Worm (Caenorhabditis elegans): ENCODE data around the gene C05B5.1.

ce11 chrIII:10023452-10023851 is 35.2 kb upstream of the C05B5.1 start, which contains the start of gene ins-21:
- TF ChIP-seq him-1 (tag; optimal IDR thresholded peaks at IDR 0.05) (no peak), dao-5 (tag; optimal IDR thresholded peaks at IDR 0.05) (no peak)
